Fruit fly (Drosophila melanogaster) S2 (cell line): Measurements from ENCODE around the gene Prosbeta5R2.

Experiments
- CG8478 ChIP-seq: fragments of >200 bp; optimal IDR thresholded peaks from 2 replicates; lab custom pipeline; 2018
- CTCF ChIP-seq, 2 experiments: fragments of >200 bp; optimal IDR thresholded peaks; 2 replicates each; lab custom pipeline; 2018

DNA sequence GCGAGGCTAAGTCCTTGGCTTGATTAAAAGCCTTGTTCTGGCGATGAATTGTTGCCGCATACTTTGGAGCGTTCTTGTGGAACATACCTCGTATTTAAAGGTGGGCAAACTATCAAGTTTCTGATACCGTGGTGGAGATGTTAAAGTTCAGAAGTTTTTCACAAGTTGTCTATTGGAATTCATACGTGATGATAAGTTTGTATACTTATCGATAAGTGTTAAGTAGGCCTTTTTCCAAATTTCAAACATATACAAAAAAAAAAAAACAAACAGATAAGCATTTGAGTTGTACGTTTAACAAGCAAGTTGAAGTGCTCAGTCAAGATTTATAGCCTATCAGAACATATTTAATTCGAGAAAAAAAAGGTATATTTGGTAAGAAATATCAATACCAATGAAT lies 4.1 kb upstream of the Prosbeta5R2 start, which contains the start of gene CG5681:
- TF ChIP-seq CG8478 (no peak), CTCF (optimal IDR thresholded peaks at IDR 0.05; lab: Kevin White, UChicago) (no peak)
